Fruit fly (Drosophila melanogaster) whole organism, adult: ENCODE measurements around the gene CG12507.

Experiments used
- CG14711 ChIP-seq: fragments of 200-800 bp; sonication (Bioruptor generic); optimal IDR thresholded peaks from 2 replicates; lab custom pipeline; 2018; ENCODE audit warnings: missing biosample characterization, mild to moderate bottlenecking, missing genetic modification characterization, moderate library complexity
- CG1620 ChIP-seq: fragments of 200-800 bp; sonication (Bioruptor generic); optimal IDR thresholded peaks from 2 replicates; lab custom pipeline; 2016; ENCODE audit warnings: missing biosample characterization, missing genetic modification characterization
- CG7101 ChIP-seq: fragments of 200-800 bp; sonication (Bioruptor generic); optimal IDR thresholded peaks from 2 replicates; lab custom pipeline; 2018; ENCODE audit warnings: missing biosample characterization, mild to moderate bottlenecking, missing genetic modification characterization, moderate library complexity
- Clk ChIP-seq: fragments of 200-800 bp; sonication (Bioruptor generic); optimal IDR thresholded peaks from 2 replicates; lab custom pipeline; 2017; ENCODE audit warnings: missing biosample characterization, missing genetic modification characterization
- bab1 ChIP-seq: fragments of 200-800 bp; sonication (Bioruptor generic); optimal IDR thresholded peaks from 3 replicates; lab custom pipeline; 2019; ENCODE audit warnings: missing biosample characterization, mild to moderate bottlenecking, missing genetic modification characterization, moderate library complexity
- cic ChIP-seq: fragments of 200-800 bp; sonication (Bioruptor generic); optimal IDR thresholded peaks from 2 replicates; lab custom pipeline; 2017; ENCODE audit warnings: missing biosample characterization, mild to moderate bottlenecking, missing genetic modification characterization, moderate library complexity
- pad ChIP-seq: fragments of 200-800 bp; sonication (Bioruptor generic); optimal IDR thresholded peaks from 3 replicates; lab custom pipeline; 2017; ENCODE audit warnings: missing biosample characterization, missing genetic modification characterization, mild to moderate bottlenecking, moderate library complexity, missing genetic modification reagents
- tj ChIP-seq: fragments of 200-800 bp; sonication (Bioruptor generic); optimal IDR thresholded peaks from 3 replicates; lab custom pipeline; 2017; ENCODE audit warnings: missing biosample characterization, mild to moderate bottlenecking, missing genetic modification characterization, moderate library complexity
- toe ChIP-seq: fragments of 200-800 bp; sonication (Bioruptor generic); optimal IDR thresholded peaks from 2 replicates; lab custom pipeline; 2016; ENCODE audit warnings: missing biosample characterization, missing genetic modification characterization

- TF ChIP-seq Clk (no peak), pad (GFP tag; lab: Kevin White, UChicago) (no peak), toe (GFP tag; lab: Kevin White, UChicago) (no peak), CG1620 (no peak), bab1 (GFP tag; lab: Kevin White, UChicago) (no peak), CG14711 (tag; lab: Kevin White, UChicago) (no peak), tj (GFP tag; lab: Kevin White, UChicago) (peak; percentile 34), CG7101 (tag; lab: Kevin White, UChicago) (no peak), cic (GFP tag; lab: Kevin White, UChicago) (no peak)
Measured at dm6 chrX:16281717-16282529, 15.6 kb upstream of the CG12507 start.
